Worm (Caenorhabditis elegans): ENCODE results near the gene C25D7.5.

Gene C25D7.5

DNA sequence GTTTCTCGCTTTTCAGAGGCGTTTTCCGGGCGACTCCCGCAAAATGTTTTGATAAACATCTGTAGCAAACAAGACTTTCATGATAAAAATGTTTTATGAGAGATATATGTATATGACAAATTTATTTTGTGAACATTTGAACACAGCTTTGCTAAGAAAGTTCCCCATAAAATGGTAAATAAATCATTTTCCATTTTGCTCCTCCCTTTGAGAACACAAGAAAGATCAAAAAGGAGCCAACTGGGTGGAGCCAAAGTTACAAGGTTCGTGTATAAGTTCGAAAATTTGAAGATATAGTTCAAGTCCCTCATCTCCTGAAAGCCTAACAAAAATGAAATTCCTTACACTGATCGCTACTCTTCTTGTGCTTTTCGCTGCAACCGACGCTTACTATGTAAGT lies 38.0 kb downstream of the C25D7.5 start, which contains the start of gene C01G10.17:
TSS of gene C01G10.17 (plus strand) at position 301 of the 400 bp plus-strand sequence.
- no peak for TF ChIP-seq fax-1 (tag; optimal IDR thresholded peaks at IDR 0.05)
- no peak for TF ChIP-seq lin-11 (tag; optimal IDR thresholded peaks at IDR 0.05)
- TF ChIP-seq ceh-22 (tag; optimal IDR thresholded peaks at IDR 0.05), result no peak
- TF ChIP-seq dmd-4 (tag; optimal IDR thresholded peaks at IDR 0.05; ENCODE audit: borderline replicate concordance), result no peak
- TF ChIP-seq gmeb-2 (tag; optimal IDR thresholded peaks at IDR 0.05), result no peak
- no peak for TF ChIP-seq pros-1 (tag; optimal IDR thresholded peaks at IDR 0.05)
- TF ChIP-seq pha-2 (tag; optimal IDR thresholded peaks at IDR 0.05), result no peak
- no peak for TF ChIP-seq ceh-45 (GFP tag; IDR thresholded peaks at IDR 0.05)
- TF ChIP-seq dve-1 (tag; optimal IDR thresholded peaks at IDR 0.05), result no peak
- TF ChIP-seq nhr-232 (tag; optimal IDR thresholded peaks at IDR 0.05), result no peak
- TF ChIP-seq fkh-10 (GFP tag; optimal IDR thresholded peaks at IDR 0.05), result no peak
- TF ChIP-seq ceh-48 (tag; optimal IDR thresholded peaks at IDR 0.05), result no peak
- TF ChIP-seq Y22D7AL.16 (tag; optimal IDR thresholded peaks at IDR 0.05), result no peak
- no peak for TF ChIP-seq che-1 (tag; optimal IDR thresholded peaks at IDR 0.05)
- no peak for TF ChIP-seq ceh-31 (tag; optimal IDR thresholded peaks at IDR 0.05)
- TF ChIP-seq ttx-3 (tag; optimal IDR thresholded peaks at IDR 0.05), result no peak
- no peak for TF ChIP-seq rnt-1 (tag; optimal IDR thresholded peaks at IDR 0.05)
- TF ChIP-seq ets-4 (tag; optimal IDR thresholded peaks at IDR 0.05), result no peak

DNA sequence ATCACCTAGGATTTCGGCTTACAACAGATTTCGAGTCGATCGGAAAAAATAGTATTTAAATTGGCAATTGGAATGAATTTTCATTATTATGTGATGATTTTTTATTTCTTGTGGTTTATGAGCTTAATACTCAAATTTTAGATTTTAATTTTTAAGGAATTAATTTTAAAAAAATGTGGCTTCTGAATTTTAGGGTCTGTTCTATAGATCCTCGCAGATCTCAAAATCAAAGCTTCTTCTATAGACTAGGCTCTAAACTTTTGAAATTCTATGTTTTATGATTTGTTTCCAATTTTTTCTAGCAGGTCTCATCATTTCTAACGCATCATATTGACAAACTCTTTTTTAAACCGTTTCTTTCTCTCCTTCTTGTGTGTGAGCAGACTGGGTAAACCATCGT lies 40.2 kb downstream of the C25D7.5 start, which contains the start of gene txt-12:
TSS of gene txt-12 (plus strand) at position 301 of the 400 bp plus-strand sequence.
- no peak for TF ChIP-seq nhr-232 (tag; optimal IDR thresholded peaks at IDR 0.05)
- no peak for TF ChIP-seq rnt-1 (tag; optimal IDR thresholded peaks at IDR 0.05)
- no peak for TF ChIP-seq ztf-16 (tag; optimal IDR thresholded peaks at IDR 0.05)
- no peak for TF ChIP-seq pha-2 (tag; optimal IDR thresholded peaks at IDR 0.05)
- no peak for TF ChIP-seq ceh-14 (tag; optimal IDR thresholded peaks at IDR 0.05)
- TF ChIP-seq fkh-10 (GFP tag; optimal IDR thresholded peaks at IDR 0.05), result no peak
- no peak for TF ChIP-seq ama-1 (optimal IDR thresholded peaks at IDR 0.05)
- TF ChIP-seq dve-1 (tag; optimal IDR thresholded peaks at IDR 0.05), result no peak
- no peak for TF ChIP-seq elt-2 (tag; optimal IDR thresholded peaks at IDR 0.05)
- no peak for TF ChIP-seq ceh-48 (tag; optimal IDR thresholded peaks at IDR 0.05)
- TF ChIP-seq ceh-45 (GFP tag; IDR thresholded peaks at IDR 0.05), result no peak
- TF ChIP-seq C08G9.2 (tag; optimal IDR thresholded peaks at IDR 0.05), result no peak
- no peak for TF ChIP-seq ceh-19 (GFP tag; optimal IDR thresholded peaks at IDR 0.05)
- no peak for TF ChIP-seq sdc-2 (tag; optimal IDR thresholded peaks at IDR 0.05)

DNA sequence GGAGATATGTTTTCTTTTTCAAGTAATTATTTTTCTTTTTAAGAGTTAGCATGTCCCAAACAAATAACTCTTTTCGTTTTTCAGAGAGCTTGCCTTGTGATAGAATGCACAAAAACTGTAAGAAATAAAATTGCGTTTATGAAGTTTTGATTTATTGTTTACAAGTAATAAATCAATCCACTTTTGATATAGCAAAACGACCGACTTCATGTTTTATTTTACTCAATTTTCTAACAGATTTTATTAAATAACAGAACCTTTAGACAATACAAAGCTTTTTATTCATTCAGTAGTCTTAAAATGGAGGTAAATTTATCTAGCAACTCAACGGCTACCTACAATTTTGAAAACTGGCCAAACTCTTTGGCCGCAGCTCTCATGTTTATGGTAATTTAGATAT lies 42.3 kb downstream of the C25D7.5 start, which contains the start of gene srx-78:
TSS of gene srx-78 (plus strand) at position 301 of the 400 bp plus-strand sequence.
- no peak for TF ChIP-seq ceh-45 (GFP tag; IDR thresholded peaks at IDR 0.05)
- no peak for TF ChIP-seq ceh-31 (tag; optimal IDR thresholded peaks at IDR 0.05)
- TF ChIP-seq pha-2 (tag; optimal IDR thresholded peaks at IDR 0.05), result no peak
- TF ChIP-seq K02D7.2 (tag; optimal IDR thresholded peaks at IDR 0.05), result no peak
- TF ChIP-seq unc-55 (GFP tag; optimal IDR thresholded peaks at IDR 0.05), result no peak
- TF ChIP-seq pqm-1 (tag; optimal IDR thresholded peaks at IDR 0.05), result no peak
- TF ChIP-seq ets-4 (tag; optimal IDR thresholded peaks at IDR 0.05), result no peak
- TF ChIP-seq pat-9 (tag; optimal IDR thresholded peaks at IDR 0.05), result no peak
- TF ChIP-seq pag-3 (tag; optimal IDR thresholded peaks at IDR 0.05; ENCODE audit: borderline replicate concordance), result no peak
- no peak for TF ChIP-seq nhr-11 (tag; optimal IDR thresholded peaks at IDR 0.05)
- no peak for TF ChIP-seq ceh-19 (GFP tag; optimal IDR thresholded peaks at IDR 0.05)

DNA sequence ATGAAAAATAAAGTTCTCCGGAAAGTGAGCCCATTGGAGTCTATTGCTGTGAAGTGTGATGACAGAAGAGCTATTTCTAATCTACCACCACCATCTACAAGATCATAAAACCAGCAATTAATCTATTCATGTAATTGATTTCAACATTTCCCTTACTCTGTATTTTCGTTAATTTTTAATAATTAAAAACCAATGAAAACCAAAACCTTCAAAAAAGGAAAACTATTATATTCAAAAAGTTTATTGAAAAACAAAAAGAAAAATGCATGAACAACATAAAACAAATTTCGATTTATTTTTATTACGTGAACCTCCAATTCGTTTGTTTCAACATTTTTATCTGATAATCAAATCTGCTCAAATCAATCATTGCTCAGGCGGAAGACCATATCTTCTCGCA lies 47.0 kb downstream of the C25D7.5 start, which contains the start of gene C01G10.1:
TSS of gene C01G10.1 (plus strand) at position 301 of the 400 bp plus-strand sequence.
- TF ChIP-seq ceh-18 (tag; optimal IDR thresholded peaks at IDR 0.05) (no peak), C38D4.7 (GFP tag; optimal IDR thresholded peaks at IDR 0.05) (no peak), ceh-45 (GFP tag; IDR thresholded peaks at IDR 0.05) (no peak), zip-5 (tag; optimal IDR thresholded peaks at IDR 0.05) (no peak), eyg-1 (tag; optimal IDR thresholded peaks at IDR 0.05) (no peak), pax-1 (tag; optimal IDR thresholded peaks at IDR 0.05) (no peak), ceh-2 (tag; optimal IDR thresholded peaks at IDR 0.05) (no peak), syd-9 (tag; optimal IDR thresholded peaks at IDR 0.05) (no peak), odd-2 (tag; optimal IDR thresholded peaks at IDR 0.05) (no peak), ceh-31 (tag; optimal IDR thresholded peaks at IDR 0.05) (no peak), unc-86 (tag; optimal IDR thresholded peaks at IDR 0.05) (no peak), sox-4 (tag; optimal IDR thresholded peaks at IDR 0.05) (no peak), dmd-4 (tag; optimal IDR thresholded peaks at IDR 0.05; ENCODE audit: borderline replicate concordance) (no peak), unc-42 (tag; optimal IDR thresholded peaks at IDR 0.05) (no peak), pat-9 (tag; optimal IDR thresholded peaks at IDR 0.05) (no peak)
